Worm (Caenorhabditis elegans): ENCODE results near the gene mbk-2.

DNA sequence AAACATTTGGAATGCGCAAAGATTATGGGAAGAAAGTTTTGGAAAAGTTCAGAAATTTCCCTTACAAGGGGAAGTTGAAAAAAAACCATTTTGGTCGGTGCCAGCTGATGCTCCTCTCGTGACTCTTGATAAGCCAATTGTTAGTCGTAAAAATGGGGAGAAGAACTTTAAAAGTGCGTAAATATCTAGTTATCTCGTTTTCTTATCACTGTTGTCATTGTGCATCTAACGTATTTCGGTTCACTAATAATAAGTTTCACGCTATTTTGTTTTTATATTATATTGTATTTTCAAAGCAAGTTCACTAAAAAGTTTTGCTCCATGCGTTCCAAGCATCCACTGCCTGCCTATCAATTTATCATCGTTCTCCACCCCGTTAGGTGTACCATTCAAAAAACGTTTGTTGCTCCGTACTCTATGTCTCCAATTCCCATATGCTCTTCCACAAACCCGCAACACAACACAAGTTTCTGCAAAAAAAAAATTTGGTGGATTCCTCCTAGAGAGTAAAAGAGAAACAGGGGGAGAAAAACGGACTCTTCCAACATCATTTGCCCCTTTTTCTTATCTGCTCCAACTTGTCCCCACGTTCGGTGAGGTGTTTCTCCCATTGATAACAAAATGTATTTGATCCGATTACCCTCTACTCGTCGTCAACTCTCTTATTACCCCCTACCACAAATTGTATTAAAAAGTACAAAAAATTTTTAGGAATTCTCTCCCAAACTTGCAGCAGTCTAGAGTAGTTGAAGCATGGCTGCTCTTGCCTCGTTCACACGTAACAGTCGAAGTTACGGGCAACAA is at the start of gene mbk-2:
- no peak for TF ChIP-seq nhr-77 (tag; optimal IDR thresholded peaks at IDR 0.05)
- TF ChIP-seq zag-1 (tag; optimal IDR thresholded peaks at IDR 0.05): no peak
- TF ChIP-seq ceh-82 (tag; optimal IDR thresholded peaks at IDR 0.05): no peak
- TF ChIP-seq T26A8.4 (GFP tag; IDR thresholded peaks at IDR 0.05): no peak
- no peak for TF ChIP-seq spr-3 (GFP tag; optimal IDR thresholded peaks at IDR 0.05)
- TF ChIP-seq mdl-1 (tag; optimal IDR thresholded peaks at IDR 0.05): no peak
- TF ChIP-seq F49E8.2 (tag; optimal IDR thresholded peaks at IDR 0.05; ENCODE audit: borderline replicate concordance): no peak

Data from whole organism, L4 larva.